Fruit fly (Drosophila melanogaster) S2 (cell line): Measurements from ENCODE around the gene CG2875.

Source experiments
- CG8478 ChIP-seq: fragments of >200 bp; optimal IDR thresholded peaks from 2 replicates; lab custom pipeline; 2018
- CTCF ChIP-seq, 2 experiments: fragments of >200 bp; optimal IDR thresholded peaks; 2 replicates each; lab custom pipeline; 2018

CG2875 gene

DNA sequence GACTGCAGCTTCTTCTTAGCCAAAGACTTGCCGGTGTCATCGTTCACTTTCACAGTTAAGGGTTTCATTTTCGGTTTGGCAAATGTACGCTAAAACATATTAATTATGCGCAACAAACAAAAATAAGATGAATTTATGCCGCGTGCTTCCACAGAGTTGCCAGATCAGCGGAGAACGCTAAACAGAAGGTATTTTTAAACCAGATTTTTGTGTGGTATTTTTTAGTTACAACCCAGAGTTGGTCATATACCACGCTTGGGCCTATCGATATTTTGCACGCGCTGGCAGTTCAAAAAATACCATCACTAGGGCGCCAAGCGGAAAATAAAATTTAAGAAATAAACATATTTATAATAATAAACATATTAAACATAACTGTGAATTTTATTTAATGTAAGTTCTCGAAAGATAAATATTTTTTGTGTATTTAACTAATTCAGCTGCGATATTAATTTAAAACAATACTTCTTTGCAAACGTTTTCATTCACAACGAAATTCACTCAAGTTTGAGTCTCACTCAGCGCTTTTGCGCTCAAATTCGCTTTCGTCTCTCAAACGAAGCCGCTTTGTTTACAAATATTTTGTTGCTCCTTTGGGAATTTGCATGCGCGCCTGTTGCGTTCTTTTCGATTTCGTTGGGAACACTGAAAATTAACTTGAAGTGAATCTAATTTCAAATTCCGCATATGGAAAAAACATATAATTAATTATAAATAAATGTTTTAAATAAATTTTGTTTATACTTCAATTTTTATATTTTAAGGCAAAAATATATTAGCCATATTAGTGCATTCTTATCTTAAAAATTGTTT is at the start of gene CG2875:
TSS of gene CG2875 (minus strand) at position 185 of the 813 bp plus-strand sequence.
- TF ChIP-seq CTCF (optimal IDR thresholded peaks at IDR 0.05; lab: Kevin White, UChicago) (peak in 1 of 2 experiments; percentile 32), CG8478 (lab: Kevin White, UChicago) (no peak)

DNA sequence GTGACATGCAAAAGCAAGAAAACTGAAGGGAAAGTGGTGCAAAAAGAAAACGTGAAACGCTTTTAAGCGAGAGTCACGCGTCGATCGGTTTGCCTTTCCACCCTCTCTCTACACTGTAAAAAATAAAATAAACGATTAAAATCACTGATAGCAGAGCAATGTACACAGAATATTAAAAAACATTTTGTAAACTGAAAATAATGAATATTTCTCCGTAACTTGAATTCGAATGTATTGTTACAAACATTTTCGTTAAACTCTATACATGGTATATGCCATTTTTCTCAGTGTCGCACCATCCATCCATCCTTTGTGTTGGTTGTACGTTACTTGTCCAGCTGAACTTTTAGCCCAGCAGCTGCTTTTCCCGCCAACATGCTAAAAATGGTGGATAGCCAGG is 20.8 kb upstream of the CG2875 start:
- TF ChIP-seq CG8478 (lab: Kevin White, UChicago) (no peak), CTCF (optimal IDR thresholded peaks at IDR 0.05; lab: Kevin White, UChicago) (no peak)

dm6 chrX:3586278-3586677 is 12.9 kb upstream of the CG2875 start:
- TF ChIP-seq CG8478 (lab: Kevin White, UChicago) (no peak), CTCF (optimal IDR thresholded peaks at IDR 0.05; lab: Kevin White, UChicago) (no peak)

DNA sequence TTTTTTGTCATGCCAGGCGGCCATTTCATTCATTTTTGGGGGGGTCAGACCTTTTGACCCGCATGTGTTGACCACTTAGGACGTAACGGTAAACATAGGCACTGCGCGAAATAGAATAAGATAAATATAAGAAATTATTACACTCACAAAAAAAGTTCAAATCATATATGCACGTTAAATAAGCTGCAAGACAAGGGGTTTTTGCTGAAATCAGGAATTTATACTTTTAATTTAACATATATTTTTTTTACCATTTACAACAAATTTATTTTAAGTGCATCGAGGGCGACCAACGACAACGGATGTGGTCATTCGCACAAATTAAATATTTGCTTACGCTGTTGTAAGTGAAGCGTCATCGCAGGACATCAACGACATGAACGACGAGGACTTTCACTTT is 7.8 kb upstream of the CG2875 start:
- no peak for TF ChIP-seq CG8478 (lab: Kevin White, UChicago)
- no peak for TF ChIP-seq CTCF (optimal IDR thresholded peaks at IDR 0.05; lab: Kevin White, UChicago)

DNA sequence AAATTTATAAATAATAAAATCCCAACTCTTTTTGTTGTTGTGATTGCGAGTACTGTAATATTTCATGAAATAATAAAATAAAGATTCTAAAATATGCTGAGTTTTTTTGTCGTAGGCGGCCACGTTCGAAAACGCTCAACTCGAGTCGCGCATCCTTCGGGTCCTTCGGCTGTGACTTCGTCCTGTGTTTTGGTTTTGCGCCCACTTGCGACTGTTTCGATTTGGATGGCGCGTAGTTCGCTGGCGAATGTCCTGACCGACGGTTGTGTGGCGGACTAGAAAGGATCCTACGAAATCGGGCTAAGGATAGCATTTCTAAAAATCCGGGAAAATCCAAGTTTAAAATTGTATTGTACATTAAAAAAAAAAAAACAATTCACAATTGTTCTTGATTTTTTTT is 884 bp upstream of the CG2875 start, which contains the start of gene AstA-R1:
TSS of gene AstA-R1 (plus strand) at position 231 of the 400 bp plus-strand sequence.
- TF ChIP-seq CG8478 (lab: Kevin White, UChicago): no peak
- no peak for TF ChIP-seq CTCF (optimal IDR thresholded peaks at IDR 0.05; lab: Kevin White, UChicago)

DNA sequence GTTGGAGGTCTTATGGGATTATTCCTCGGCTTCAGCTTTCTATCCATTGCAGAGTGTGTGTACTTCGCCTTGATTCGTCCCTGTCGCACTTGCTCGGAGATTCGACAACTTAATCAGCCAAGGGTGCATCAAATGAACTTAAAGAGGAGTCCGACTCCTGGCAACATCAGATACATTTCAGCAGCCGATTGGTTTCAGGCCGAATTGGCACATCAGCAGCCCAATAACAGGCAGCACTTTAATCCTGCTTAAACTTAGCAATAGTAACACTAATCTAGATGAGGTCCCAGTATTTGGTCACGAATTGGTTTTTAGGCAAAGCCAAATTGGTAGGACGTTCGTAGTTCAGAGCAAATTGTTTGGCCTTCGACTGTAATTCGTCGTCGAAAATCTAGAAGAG is 1.9 kb downstream of the CG2875 start, which contains the start of gene DIP-alpha:
TSS of gene DIP-alpha (minus strand) at position 101 of the 400 bp plus-strand sequence.
- TF ChIP-seq CTCF (optimal IDR thresholded peaks at IDR 0.05; lab: Kevin White, UChicago) (no peak), CG8478 (lab: Kevin White, UChicago) (no peak)

- TF ChIP-seq CG8478 (lab: Kevin White, UChicago) (no peak), CTCF (optimal IDR thresholded peaks at IDR 0.05; lab: Kevin White, UChicago) (no peak)
Observed at dm6 chrX:3570249-3570648, 3.2 kb downstream of the CG2875 start.

dm6 chrX:3558372-3558771 is 15.1 kb downstream of the CG2875 start:
- TF ChIP-seq CG8478 (lab: Kevin White, UChicago) (no peak), CTCF (optimal IDR thresholded peaks at IDR 0.05; lab: Kevin White, UChicago) (no peak)

DNA sequence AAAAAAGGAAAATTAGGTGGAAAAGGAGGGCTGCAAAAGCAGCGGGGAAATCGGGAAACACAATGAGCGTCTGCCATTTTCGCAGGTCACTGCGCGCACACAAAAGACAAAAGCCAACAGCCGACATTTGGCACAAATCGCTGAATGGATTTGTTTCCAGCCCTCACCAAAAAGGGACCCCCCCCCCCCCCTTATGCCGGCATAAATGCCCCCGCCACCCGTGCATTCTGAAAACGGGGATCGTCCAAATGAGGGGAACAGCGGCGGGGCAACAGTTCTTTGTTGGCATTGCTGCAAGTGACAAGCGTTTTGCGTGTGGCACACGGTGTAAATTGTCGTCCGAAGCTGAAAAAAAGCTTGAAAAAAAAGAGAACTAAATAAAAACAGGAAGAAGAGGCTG is 15.9 kb downstream of the CG2875 start, which contains the start of gene ppk8:
TSS of gene ppk8 (plus strand) at position 301 of the 400 bp plus-strand sequence.
- no peak for TF ChIP-seq CG8478 (lab: Kevin White, UChicago)
- TF ChIP-seq CTCF (optimal IDR thresholded peaks at IDR 0.05; lab: Kevin White, UChicago): no peak

- TF ChIP-seq CG8478 (lab: Kevin White, UChicago): no peak
- TF ChIP-seq CTCF (optimal IDR thresholded peaks at IDR 0.05; lab: Kevin White, UChicago): no peak
Observed at dm6 chrX:3555190-3555849, 18.1 kb downstream of the CG2875 start.

DNA sequence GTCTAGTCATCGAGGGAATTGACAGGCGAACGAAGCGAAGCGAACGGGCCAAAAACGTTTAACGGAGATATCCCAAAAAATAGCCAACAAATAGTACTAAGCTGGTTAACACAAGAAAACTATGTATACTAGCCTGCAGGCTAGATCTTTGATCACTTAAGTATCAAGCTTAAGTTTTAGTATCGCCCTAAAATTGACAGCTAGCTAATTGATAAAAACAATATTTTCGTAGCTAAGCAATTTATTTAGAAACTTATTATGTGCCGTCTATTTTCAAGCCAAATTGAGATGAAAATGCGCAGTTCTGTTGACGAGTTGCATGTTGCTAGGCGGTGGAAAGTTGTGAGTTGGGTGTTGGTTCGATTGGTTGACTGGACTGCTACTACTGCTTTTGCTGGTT is 24.1 kb downstream of the CG2875 start:
- no peak for TF ChIP-seq CG8478 (lab: Kevin White, UChicago)

DNA sequence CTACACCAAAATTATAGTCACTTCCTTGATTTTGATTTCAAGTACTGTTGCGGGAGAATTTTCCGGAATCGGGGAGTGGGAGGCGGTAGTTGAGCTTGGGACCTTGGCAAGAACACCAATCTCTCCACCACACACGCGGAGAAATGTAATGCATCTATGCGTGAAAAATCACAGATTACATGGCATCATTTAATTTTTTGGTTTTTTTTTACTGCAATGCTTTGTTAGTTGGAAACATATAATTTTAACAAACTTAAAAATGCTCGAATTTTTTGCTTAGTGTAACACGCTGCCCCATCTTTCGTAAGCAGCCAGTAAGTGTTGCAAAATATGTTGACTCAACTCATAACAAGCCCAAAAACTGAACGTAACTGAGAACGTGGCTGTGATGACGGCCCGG is 24.9 kb downstream of the CG2875 start:
- no peak for TF ChIP-seq CTCF (optimal IDR thresholded peaks at IDR 0.05; lab: Kevin White, UChicago)
- no peak for TF ChIP-seq CG8478 (lab: Kevin White, UChicago)

DNA sequence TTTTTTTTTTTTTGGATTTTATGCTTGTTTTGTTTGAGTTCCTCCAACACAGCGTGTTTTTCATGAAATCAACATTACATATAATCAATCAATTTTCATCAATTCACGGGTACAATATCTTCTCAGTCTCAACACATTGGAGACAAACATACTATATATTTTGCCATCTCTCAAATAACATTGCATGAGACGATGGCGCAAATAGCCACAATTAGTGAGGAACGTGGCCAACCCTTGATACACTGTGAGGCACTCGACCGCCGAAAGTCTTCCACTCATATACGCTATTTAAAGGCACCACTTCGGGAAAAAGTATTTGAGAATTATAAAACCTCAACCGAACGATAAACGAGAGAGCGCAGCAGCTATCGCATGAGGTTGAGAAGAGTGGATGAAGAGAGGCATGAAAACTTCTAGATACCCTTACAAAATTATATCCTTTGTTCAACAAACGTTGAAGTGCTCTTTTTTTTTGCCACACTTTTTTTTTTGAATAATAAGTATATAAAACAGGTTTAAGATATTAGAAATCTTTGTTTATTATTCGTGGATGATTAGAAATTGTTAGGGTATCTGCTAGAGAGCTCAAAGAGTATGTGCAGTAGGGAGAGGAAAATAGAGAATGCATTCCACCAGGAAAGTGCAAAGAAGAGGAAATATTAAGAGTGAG is 27.4 kb downstream of the CG2875 start:
- no peak for TF ChIP-seq CG8478 (lab: Kevin White, UChicago)
- TF ChIP-seq CTCF (optimal IDR thresholded peaks at IDR 0.05; lab: Kevin White, UChicago): no peak

- TF ChIP-seq CTCF (optimal IDR thresholded peaks at IDR 0.05; lab: Kevin White, UChicago) (no peak), CG8478 (lab: Kevin White, UChicago) (no peak)
Observed at dm6 chrX:3538775-3539174, 34.6 kb downstream of the CG2875 start.

- TF ChIP-seq CTCF (optimal IDR thresholded peaks at IDR 0.05; lab: Kevin White, UChicago): no peak
- no peak for TF ChIP-seq CG8478 (lab: Kevin White, UChicago)
Observed at dm6 chrX:3530696-3531095, 42.7 kb downstream of the CG2875 start.
